Worm (Caenorhabditis elegans): ENCODE data around the gene sams-1.
A peak's percentile ranks its signal among the peaks of the same experiment; 100 is the strongest.

The sams-1 gene

DNA sequence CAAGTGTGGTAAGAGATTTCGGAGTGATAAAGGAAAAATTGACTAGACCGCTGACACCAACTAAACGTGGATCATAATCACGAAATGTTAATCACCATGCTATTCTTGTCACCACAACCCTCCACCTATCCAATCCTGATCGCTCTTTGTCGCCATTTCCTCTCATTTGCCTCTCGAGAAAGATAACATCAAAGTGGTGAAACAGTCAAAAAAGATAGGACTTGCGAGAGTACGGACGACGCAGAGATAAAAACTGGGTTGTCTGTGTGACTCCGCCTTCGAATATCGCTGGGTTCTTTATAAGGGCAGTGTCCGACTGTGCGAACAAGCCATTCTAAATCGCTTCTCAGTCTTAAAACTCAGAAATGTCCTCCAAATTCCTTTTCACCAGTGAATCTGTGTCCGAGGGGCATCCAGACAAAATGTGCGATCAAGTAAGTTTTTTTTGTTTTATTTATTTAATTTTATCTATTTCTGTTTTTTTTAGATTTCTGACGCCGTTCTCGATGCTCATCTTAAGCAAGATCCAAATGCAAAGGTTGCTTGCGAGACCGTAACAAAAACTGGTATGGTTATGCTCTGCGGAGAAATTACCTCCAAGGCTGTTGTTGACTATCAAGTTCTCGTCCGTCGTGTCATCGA, at the start of gene sams-1:
sams-1 (plus strand) TSS at position 300 of the 642 bp plus-strand sequence.
- no peak for TF ChIP-seq lin-39 (tag; optimal IDR thresholded peaks at IDR 0.05)
- no peak for TF ChIP-seq Y75B8A.6 (GFP tag; IDR thresholded peaks at IDR 0.05)
- TF ChIP-seq zip-11 (GFP tag; IDR thresholded peaks at IDR 0.05) = no peak
- no peak for TF ChIP-seq F10B5.3 (tag; optimal IDR thresholded peaks at IDR 0.05)
- TF ChIP-seq rbr-2 (tag; optimal IDR thresholded peaks at IDR 0.05) = no peak
- TF ChIP-seq php-3 (GFP tag; IDR thresholded peaks at IDR 0.05) = 0 out of 2 replicates have a peak, but pooled peaks have one; percentile 18
- no peak for TF ChIP-seq daf-8 (GFP tag; IDR thresholded peaks at IDR 0.05)
- TF ChIP-seq ces-1 (GFP tag; optimal IDR thresholded peaks at IDR 0.05) = no peak
- peak; percentile 56 for TF ChIP-seq dmd-6 (GFP tag; IDR thresholded peaks at IDR 0.05)
- TF ChIP-seq pqm-1 (tag; optimal IDR thresholded peaks at IDR 0.05) = peak; percentile 14
- TF ChIP-seq set-16 (GFP tag; IDR thresholded peaks at IDR 0.05) = no peak
- TF ChIP-seq aha-1 (tag) = peak; percentile 58
- TF ChIP-seq snpc-1.2 (GFP tag; IDR thresholded peaks at IDR 0.05) = no peak
- peak; percentile 60 for TF ChIP-seq nhr-28 (tag; optimal IDR thresholded peaks at IDR 0.05)
- peak; percentile 54 for TF ChIP-seq dve-1 (tag; optimal IDR thresholded peaks at IDR 0.05; ENCODE audit: insufficient read depth)
- TF ChIP-seq unc-130 (GFP tag; optimal IDR thresholded peaks at IDR 0.05) = no peak
- no peak for TF ChIP-seq F49E8.2 (tag; optimal IDR thresholded peaks at IDR 0.05; ENCODE audit: borderline replicate concordance)
- TF ChIP-seq nhr-48 (tag; optimal IDR thresholded peaks at IDR 0.05) = peak; percentile 4
- TF ChIP-seq lin-38 (GFP tag; IDR thresholded peaks at IDR 0.05) = no peak
- no peak for TF ChIP-seq skn-1 (tag; optimal IDR thresholded peaks at IDR 0.05)
- no peak for TF ChIP-seq daf-16 (GFP tag; optimal IDR thresholded peaks at IDR 0.05)
- no peak for TF ChIP-seq daf-16 (tag; optimal IDR thresholded peaks at IDR 0.05)
- TF ChIP-seq ama-1 (optimal IDR thresholded peaks at IDR 0.05) = peak; percentile 85
- TF ChIP-seq hlh-11 (tag; optimal IDR thresholded peaks at IDR 0.05) = peak; percentile 55
- no peak for TF ChIP-seq mdl-1 (tag; optimal IDR thresholded peaks at IDR 0.05)
- peak; percentile 58 for TF ChIP-seq mxl-3 (GFP tag; optimal IDR thresholded peaks at IDR 0.05)
- no peak for TF ChIP-seq hmg-1.1 (GFP tag; IDR thresholded peaks at IDR 0.05)
- no peak for TF ChIP-seq F26F4.8 (GFP tag; conservative IDR thresholded peaks at IDR 0.05)

DNA sequence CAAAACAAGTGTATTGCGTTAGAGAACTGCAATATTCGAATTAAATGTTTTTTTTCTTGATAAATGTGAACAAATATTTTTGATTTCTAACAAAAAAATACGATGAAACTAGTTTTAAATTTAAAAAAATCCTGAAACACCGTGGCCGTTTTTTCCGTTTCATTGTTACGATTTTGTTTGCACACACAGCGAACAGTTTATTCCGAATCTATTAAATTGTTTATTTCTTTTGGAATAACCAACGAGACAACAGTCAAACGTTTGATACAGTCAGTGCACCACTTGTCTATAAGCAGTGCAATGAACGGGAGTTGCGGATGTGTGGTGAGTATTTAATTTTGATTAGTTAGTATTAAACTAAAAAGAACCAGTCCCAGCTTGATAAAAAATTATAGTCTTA, 49.1 kb upstream of the sams-1 start, which contains the start of gene Y62H9A.13:
Y62H9A.13 (plus strand) TSS at position 301 of the 400 bp plus-strand sequence.
- TF ChIP-seq ceh-28 (tag; optimal IDR thresholded peaks at IDR 0.05) (no peak), ceh-82 (tag; optimal IDR thresholded peaks at IDR 0.05) (no peak), Y48G9A.11 (GFP tag; IDR thresholded peaks at IDR 0.05) (no peak), ZK546.5 (tag; optimal IDR thresholded peaks at IDR 0.05) (no peak)

DNA sequence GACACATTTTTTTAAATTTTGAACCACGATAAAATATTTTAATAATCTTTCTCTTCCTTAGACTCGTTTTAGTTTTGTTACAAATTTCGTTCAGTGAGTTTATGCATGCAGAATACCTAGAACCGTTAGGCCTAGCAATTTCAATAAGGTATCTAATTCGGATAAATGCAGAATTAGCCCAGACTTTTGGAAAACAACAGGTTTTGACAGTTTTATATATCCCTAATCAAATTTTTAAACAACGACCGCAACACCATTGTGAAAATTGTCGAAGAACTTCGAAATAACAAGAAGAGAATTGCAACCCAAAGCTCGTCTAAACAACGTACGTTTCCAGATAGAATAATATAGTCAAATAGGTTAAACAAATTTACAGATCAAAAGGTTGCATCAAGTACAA, 47.8 kb upstream of the sams-1 start, which contains the start of gene Y62H9A.16:
Y62H9A.16 (plus strand) TSS at position 301 of the 400 bp plus-strand sequence.
- no peak for TF ChIP-seq nhr-48 (tag; optimal IDR thresholded peaks at IDR 0.05)
- peak; percentile 46 for TF ChIP-seq aha-1 (tag)

DNA sequence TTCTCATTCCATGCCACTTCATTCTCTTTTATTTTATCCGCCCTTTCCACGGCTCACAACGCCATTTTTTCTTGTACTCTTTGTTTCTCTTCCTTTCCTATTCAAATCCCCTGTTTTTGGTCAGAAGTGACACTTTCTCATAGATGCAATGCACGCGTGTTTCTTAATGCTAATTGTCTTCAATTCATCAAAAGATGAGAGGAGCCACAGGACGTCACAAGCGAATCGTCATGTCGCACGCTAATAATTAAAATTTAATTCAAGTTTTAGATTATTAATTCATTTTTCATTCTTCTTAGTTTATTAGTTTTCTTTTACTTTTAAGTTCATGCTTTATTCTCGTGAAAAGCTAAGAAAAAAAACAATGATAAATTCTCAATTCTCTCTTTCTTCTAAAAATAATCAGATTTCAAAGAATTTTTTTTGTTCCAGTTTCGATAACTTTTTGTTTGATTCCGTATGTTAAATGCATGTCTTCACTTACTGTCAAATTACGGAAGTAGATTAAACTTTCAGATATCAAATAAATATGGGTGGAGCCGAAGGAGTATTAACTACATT, 45.0 kb upstream of the sams-1 start, which contains the start of gene Y62H9A.14:
Y62H9A.14 (plus strand) TSS at position 511 of the 561 bp plus-strand sequence.
- TF ChIP-seq daf-16 (GFP tag; optimal IDR thresholded peaks at IDR 0.05) (no peak), daf-16 (tag; optimal IDR thresholded peaks at IDR 0.05) (no peak), lsy-2 (tag; optimal IDR thresholded peaks at IDR 0.05) (no peak), spr-3 (GFP tag; optimal IDR thresholded peaks at IDR 0.05) (no peak), zag-1 (tag; optimal IDR thresholded peaks at IDR 0.05) (no peak), unc-62 (GFP tag; optimal IDR thresholded peaks at IDR 0.05 in 1 of 2) (no peak), unc-62 (tag; optimal IDR thresholded peaks at IDR 0.05) (no peak), D1046.2 (GFP tag; IDR thresholded peaks at IDR 0.05) (no peak), lin-39 (tag; optimal IDR thresholded peaks at IDR 0.05) (no peak), F26F4.8 (GFP tag; conservative IDR thresholded peaks at IDR 0.05) (no peak)

All from whole organism, L4 larva.